Fruit fly (Drosophila melanogaster): ENCODE data around the gene CG15177.

CG15177 gene

DNA sequence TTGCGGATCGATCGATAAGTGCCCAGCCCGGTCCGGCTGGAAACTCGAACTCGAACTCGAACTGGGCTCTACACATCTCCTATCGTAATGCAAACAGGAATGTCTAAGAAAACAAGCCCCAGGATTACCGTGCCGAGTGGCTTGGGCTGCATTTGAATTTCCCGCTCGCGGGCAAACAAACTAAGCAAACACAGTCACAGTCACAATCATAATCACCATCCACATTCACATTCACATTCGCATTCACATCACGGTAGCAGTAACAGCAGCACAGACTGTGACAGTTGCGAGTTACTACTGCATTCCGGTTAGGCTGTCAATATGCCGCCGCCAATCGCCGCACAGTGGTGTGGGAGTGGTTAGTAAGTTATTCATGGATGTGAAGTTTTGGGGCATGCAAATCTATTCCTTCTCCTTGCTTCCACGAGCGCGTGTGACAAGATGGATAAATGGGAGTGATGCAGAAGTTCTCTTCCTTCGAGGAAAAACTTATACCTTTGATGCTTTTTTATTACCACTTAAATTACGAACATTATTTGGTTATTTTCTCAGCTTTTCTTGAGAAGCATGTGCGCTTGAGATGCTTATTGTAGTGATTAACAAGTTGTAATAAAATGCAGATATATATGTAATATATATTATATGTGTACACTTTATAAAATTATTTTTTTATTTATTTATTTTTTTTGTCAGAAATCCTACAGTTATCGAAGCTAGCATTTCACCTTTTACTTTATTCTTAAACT, 35.4 kb upstream of the CG15177 start (continued):
- no peak for TF ChIP-seq CG42726 (GFP tag; IDR thresholded peaks at IDR 0.05; ENCODE audit: partially characterized antibody)

DNA sequence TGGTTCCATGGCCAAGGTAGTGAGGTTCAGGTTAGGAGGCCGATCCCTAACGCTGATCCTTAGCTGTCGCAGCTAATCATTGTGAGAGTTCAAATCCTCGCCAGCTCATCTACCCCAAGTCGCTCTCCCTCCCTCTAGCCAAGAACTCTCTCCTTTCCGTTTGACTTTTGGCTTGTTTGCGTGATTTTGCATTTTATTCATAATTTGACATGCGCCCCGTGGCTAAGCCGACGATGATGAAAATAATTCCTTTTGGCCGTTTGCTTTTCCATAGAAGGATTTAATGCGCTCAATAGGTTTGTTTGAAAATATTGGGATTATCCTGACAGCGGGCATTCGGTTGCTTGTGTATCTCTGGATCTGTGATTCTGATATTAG, 34.2 kb upstream of the CG15177 start:
- TF ChIP-seq CG32772 (GFP tag; IDR thresholded peaks at IDR 0.05) (no peak), CG16813 (GFP tag; IDR thresholded peaks at IDR 0.05; ENCODE audit: partially characterized antibody) (no peak), zf30C (GFP tag; optimal IDR thresholded peaks at IDR 0.05) (no peak), row (GFP tag; IDR thresholded peaks at IDR 0.05) (0 out of 3 replicates have a peak, but pooled peaks have one; percentile 1), CHES-1-like (GFP tag; optimal IDR thresholded peaks at IDR 0.05) (no peak), repo (GFP tag; optimal IDR thresholded peaks at IDR 0.05) (no peak), tll (GFP tag; optimal IDR thresholded peaks at IDR 0.05) (peak in 1 of 2 experiments; percentile 93)

DNA sequence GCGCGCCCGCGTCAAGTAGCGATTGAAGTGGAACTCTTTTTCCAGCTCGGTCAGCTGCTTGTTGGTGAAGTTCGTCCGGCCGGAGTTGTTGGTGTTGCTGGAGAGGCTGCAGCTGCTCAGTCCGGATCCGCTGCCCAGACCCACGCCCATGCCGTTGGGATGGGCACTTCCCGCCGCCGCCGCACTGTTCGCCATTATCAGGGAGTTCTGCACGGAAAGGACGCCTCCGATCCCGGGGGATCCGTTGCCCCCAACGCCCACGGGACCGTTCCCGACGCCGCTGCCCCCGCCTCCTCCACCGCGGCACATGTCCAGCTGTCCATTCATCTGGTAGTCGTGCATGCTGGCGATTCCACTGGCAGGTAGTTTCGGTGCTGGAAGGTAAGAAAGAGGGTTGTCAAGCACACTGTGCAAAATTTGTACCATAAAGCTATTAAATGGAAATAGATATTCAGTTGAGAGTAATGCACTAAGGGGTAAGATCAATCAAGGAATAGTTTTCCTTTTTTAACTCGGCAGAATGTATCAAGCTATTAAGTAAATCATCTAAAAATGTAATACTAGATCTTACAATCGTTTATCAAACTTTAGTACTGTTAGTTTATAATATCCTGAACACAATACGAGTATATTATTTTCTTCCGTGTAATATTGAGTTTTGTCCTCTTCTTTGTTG, 33.6 kb upstream of the CG15177 start:
- TF ChIP-seq CG18764 (GFP tag; optimal IDR thresholded peaks at IDR 0.05) (no peak), Elba2 (GFP tag; optimal IDR thresholded peaks at IDR 0.05) (peak; percentile 28), jing (GFP tag; optimal IDR thresholded peaks at IDR 0.05) (no peak), Drgx (GFP tag; IDR thresholded peaks at IDR 0.05) (no peak), CG10366 (GFP tag; IDR thresholded peaks at IDR 0.05) (no peak), Dip2 (GFP tag; IDR thresholded peaks at IDR 0.05) (no peak), zf30C (GFP tag; optimal IDR thresholded peaks at IDR 0.05) (peak; percentile 91), CG11456 (GFP tag; IDR thresholded peaks at IDR 0.05) (0 out of 3 replicates have a peak, but pooled peaks have one; percentile 17), CG13123 (GFP tag; optimal IDR thresholded peaks at IDR 0.05) (no peak), CG10979 (tag; optimal IDR thresholded peaks at IDR 0.05) (peak; percentile 38), dmrt99B (tag; optimal IDR thresholded peaks at IDR 0.05) (no peak), CG2889 (GFP tag; IDR thresholded peaks at IDR 0.05) (peak; percentile 18; the same call in 1 of the 3 replicates), CG13424 (tag; optimal IDR thresholded peaks at IDR 0.05) (no peak), CG2116 (GFP tag; optimal IDR thresholded peaks at IDR 0.05) (no peak), E2f2 (GFP tag; IDR thresholded peaks at IDR 0.05) (no peak), CG9932 (GFP tag; IDR thresholded peaks at IDR 0.05) (0 out of 2 replicates have a peak, but pooled peaks have one; percentile 37), NC2α (GFP tag; optimal IDR thresholded peaks at IDR 0.05) (no peak), Hand (GFP tag; optimal IDR thresholded peaks at IDR 0.05) (no peak), ci (GFP tag; IDR thresholded peaks at IDR 0.05) (no peak), danr (GFP tag; IDR thresholded peaks at IDR 0.05) (no peak), fd102C (GFP tag; optimal IDR thresholded peaks at IDR 0.05) (peak; percentile 10), CG9727 (GFP tag; optimal IDR thresholded peaks at IDR 0.05) (peak; percentile 35), row (GFP tag; IDR thresholded peaks at IDR 0.05) (0 out of 3 replicates have a peak, but pooled peaks have one; percentile 15), Trl (optimal IDR thresholded peaks at IDR 0.05) (no peak), Trl (GFP tag; optimal IDR thresholded peaks at IDR 0.05) (no peak), Hr39 (optimal IDR thresholded peaks at IDR 0.05) (peak; percentile 65), CG6654 (GFP tag; optimal IDR thresholded peaks at IDR 0.05) (no peak), CG14667 (GFP tag; IDR thresholded peaks at IDR 0.05) (no peak), CG15011 (GFP tag; optimal IDR thresholded peaks at IDR 0.05) (no peak), her (GFP tag; optimal IDR thresholded peaks at IDR 0.05) (no peak), prd (optimal IDR thresholded peaks at IDR 0.05) (no peak), prd (GFP tag; IDR thresholded peaks at IDR 0.05) (peak; percentile 63; the same call in 2 of the 3 replicates), unc-4 (GFP tag; IDR thresholded peaks at IDR 0.05; ENCODE audit: partially characterized antibody) (no peak), croc (GFP tag; conservative IDR thresholded peaks at IDR 0.05) (no peak), ac (GFP tag; optimal IDR thresholded peaks at IDR 0.05) (peak; percentile 25), eve (GFP tag; optimal IDR thresholded peaks at IDR 0.05) (peak in 1 of 2 experiments; percentile 27), emc (GFP tag; optimal IDR thresholded peaks at IDR 0.05) (no peak), amos (GFP tag; IDR thresholded peaks at IDR 0.05; ENCODE audit: partially characterized antibody) (0 out of 2 replicates have a peak, but pooled peaks have one; percentile 4), CG18619 (GFP tag; optimal IDR thresholded peaks at IDR 0.05) (no peak)
